Worm (Caenorhabditis elegans) whole organism, late embryonic: ENCODE measurements around the gene lido-2.

Source experiments
- Y22D7AL.16 ChIP-seq: sonication (generic microtip); optimal IDR thresholded peaks from 2 replicates; lab custom pipeline; 2016; ENCODE audit warnings: missing genetic modification characterization, missing compliant biosample characterization
- ceh-14 ChIP-seq: sonication (generic microtip); optimal IDR thresholded peaks from 2 replicates; lab custom pipeline; 2016; ENCODE audit warnings: missing genotype, missing genetic modification characterization, missing compliant biosample characterization
- ceh-19 ChIP-seq: fragments of 200-800 bp; sonication (Bioruptor generic); optimal IDR thresholded peaks from 2 replicates; lab custom pipeline; 2018; ENCODE audit warnings: mild to moderate bottlenecking, missing genetic modification characterization, missing compliant biosample characterization
- ceh-2 ChIP-seq: sonication (generic microtip); optimal IDR thresholded peaks from 2 replicates; lab custom pipeline; 2016; ENCODE audit warnings: missing genotype, missing genetic modification characterization, missing compliant biosample characterization
- ceh-22 ChIP-seq: sonication (generic microtip); optimal IDR thresholded peaks from 2 replicates; lab custom pipeline; 2017; ENCODE audit warnings: missing biosample characterization, missing genetic modification characterization
- ceh-24 ChIP-seq: sonication (generic microtip); optimal IDR thresholded peaks from 2 replicates; lab custom pipeline; 2016; ENCODE audit warnings: mild to moderate bottlenecking, missing genetic modification characterization, missing compliant biosample characterization
- ceh-30 ChIP-seq: fragments of 150-350 bp; optimal IDR thresholded peaks from 2 replicates; lab custom pipeline; 2014; ENCODE audit warnings: missing biosample characterization, missing genetic modification characterization
- ceh-34 ChIP-seq: sonication (generic microtip); optimal IDR thresholded peaks from 2 replicates; lab custom pipeline; 2016; ENCODE audit warnings: mild to moderate bottlenecking, missing genetic modification characterization, missing compliant biosample characterization
- ceh-48 ChIP-seq: sonication (generic microtip); optimal IDR thresholded peaks from 2 replicates; lab custom pipeline; 2016; ENCODE audit warnings: missing genetic modification characterization, inconsistent platforms, missing compliant biosample characterization
- ceh-6 ChIP-seq: fragments of 200-800 bp; sonication (Bioruptor generic); optimal IDR thresholded peaks from 2 replicates; lab custom pipeline; 2018; ENCODE audit warnings: mild to moderate bottlenecking, missing genetic modification characterization, missing compliant biosample characterization
- ceh-9 ChIP-seq: sonication (generic microtip); optimal IDR thresholded peaks from 2 replicates; lab custom pipeline; 2016; ENCODE audit warnings: mild to moderate bottlenecking, missing genetic modification characterization, inconsistent platforms, missing compliant biosample characterization
- dmd-4 ChIP-seq: sonication (generic microtip); optimal IDR thresholded peaks from 2 replicates; lab custom pipeline; 2016; ENCODE audit warnings: borderline replicate concordance, missing genetic modification characterization, missing compliant biosample characterization
- elt-2 ChIP-seq: sonication (generic microtip); optimal IDR thresholded peaks from 2 replicates; lab custom pipeline; 2016; ENCODE audit warnings: missing genetic modification reagents, missing genetic modification characterization, missing compliant biosample characterization
- elt-4 ChIP-seq: sonication (generic microtip); optimal IDR thresholded peaks from 2 replicates; lab custom pipeline; 2016; ENCODE audit warnings: missing genetic modification characterization, missing compliant biosample characterization
- ets-4 ChIP-seq: sonication (generic microtip); optimal IDR thresholded peaks from 2 replicates; lab custom pipeline; 2016; ENCODE audit warnings: missing genetic modification characterization, missing compliant biosample characterization
- fax-1 ChIP-seq: sonication (generic microtip); optimal IDR thresholded peaks from 2 replicates; lab custom pipeline; 2016; ENCODE audit warnings: missing genotype, missing genetic modification characterization, missing compliant biosample characterization
- fkh-10 ChIP-seq: fragments of 150-350 bp; optimal IDR thresholded peaks from 2 replicates; lab custom pipeline; 2014; ENCODE audit warnings: missing biosample characterization, missing genetic modification reagents, missing genetic modification characterization
- fkh-6 ChIP-seq: sonication (generic microtip); optimal IDR thresholded peaks from 2 replicates; lab custom pipeline; 2016; ENCODE audit warnings: missing genetic modification characterization, missing compliant biosample characterization
- gmeb-2 ChIP-seq: sonication (generic microtip); optimal IDR thresholded peaks from 2 replicates; lab custom pipeline; 2016; ENCODE audit warnings: missing genetic modification characterization, inconsistent platforms, missing compliant biosample characterization
- hlh-13 ChIP-seq: fragments of 200-800 bp; sonication (Bioruptor generic); optimal IDR thresholded peaks from 2 replicates; lab custom pipeline; 2018; ENCODE audit warnings: mild to moderate bottlenecking, missing genetic modification characterization, missing compliant biosample characterization
- hlh-15 ChIP-seq: sonication (generic microtip); optimal IDR thresholded peaks from 2 replicates; lab custom pipeline; 2016; ENCODE audit warnings: missing genetic modification characterization, missing compliant biosample characterization
- hlh-30 ChIP-seq: sonication (generic microtip); optimal IDR thresholded peaks from 2 replicates; lab custom pipeline; 2017; ENCODE audit warnings: antibody characterized with exemption, missing genetic modification characterization, missing compliant biosample characterization; ENCODE audit not compliant: insufficient read depth
- hlh-6 ChIP-seq: sonication (generic microtip); optimal IDR thresholded peaks from 2 replicates; lab custom pipeline; 2016; ENCODE audit warnings: missing genotype, missing genetic modification characterization, missing compliant biosample characterization
- hlh-8 ChIP-seq: sonication (generic microtip); optimal IDR thresholded peaks from 2 replicates; lab custom pipeline; 2016; ENCODE audit warnings: missing genotype, missing genetic modification characterization, missing compliant biosample characterization
- lim-6 ChIP-seq: sonication (generic microtip); optimal IDR thresholded peaks from 2 replicates; lab custom pipeline; 2016; ENCODE audit warnings: missing genetic modification characterization, missing compliant biosample characterization
- nhr-11 ChIP-seq: fragments of 150-350 bp; optimal IDR thresholded peaks from 2 replicates; lab custom pipeline; 2014; ENCODE audit warnings: missing biosample characterization, missing genetic modification characterization
- pag-3 ChIP-seq: sonication (generic microtip); optimal IDR thresholded peaks from 2 replicates; lab custom pipeline; 2016; ENCODE audit warnings: missing compliant biosample characterization, missing genetic modification characterization, borderline replicate concordance
- pax-1 ChIP-seq: fragments of 150-350 bp; optimal IDR thresholded peaks from 2 replicates; lab custom pipeline; 2014; ENCODE audit warnings: missing biosample characterization, missing genetic modification characterization
- pha-2 ChIP-seq: sonication (generic microtip); optimal IDR thresholded peaks from 2 replicates; lab custom pipeline; 2017; ENCODE audit warnings: mild to moderate bottlenecking, missing genetic modification characterization, missing compliant biosample characterization
- rnt-1 ChIP-seq: sonication (generic microtip); optimal IDR thresholded peaks from 2 replicates; lab custom pipeline; 2016; ENCODE audit warnings: missing genetic modification characterization, missing compliant biosample characterization
- tbx-2 ChIP-seq: sonication (generic microtip); optimal IDR thresholded peaks from 2 replicates; lab custom pipeline; 2016; ENCODE audit warnings: missing genetic modification characterization, missing compliant biosample characterization
- unc-86 ChIP-seq: sonication (generic microtip); optimal IDR thresholded peaks from 2 replicates; lab custom pipeline; 2016; ENCODE audit warnings: missing genetic modification characterization, missing compliant biosample characterization
- ztf-16 ChIP-seq: sonication (generic microtip); optimal IDR thresholded peaks from 2 replicates; lab custom pipeline; 2017; ENCODE audit warnings: missing genetic modification characterization, missing compliant biosample characterization

The lido-2 gene

ce11 chrX:17070495-17070894, 30.1 kb downstream of the lido-2 start:
- TF ChIP-seq lim-6 (tag; lab: Kevin White, UChicago): no peak
- no peak for TF ChIP-seq ceh-19
- no peak for TF ChIP-seq ztf-16
- no peak for TF ChIP-seq ceh-48
- TF ChIP-seq Y22D7AL.16 (tag; lab: Kevin White, UChicago): no peak

ce11 chrX:17066937-17067336, 33.6 kb downstream of the lido-2 start:
- TF ChIP-seq tbx-2 (tag; lab: Kevin White, UChicago) (no peak), elt-2 (tag; lab: Kevin White, UChicago) (peak; percentile 29), dmd-4 (tag; lab: Kevin White, UChicago) (no peak)

- TF ChIP-seq elt-2 (tag; lab: Kevin White, UChicago) (peak; percentile 36), fax-1 (tag; lab: Kevin White, UChicago) (no peak)
These were observed 35.7 kb downstream of the lido-2 start for ce11 chrX:17064820-17065219.

- peak; percentile 48 for TF ChIP-seq elt-2 (tag; lab: Kevin White, UChicago)
- peak; percentile 42 for TF ChIP-seq hlh-30
- TF ChIP-seq ets-4 (tag; lab: Kevin White, UChicago): no peak
- no peak for TF ChIP-seq ceh-9 (tag; lab: Kevin White, UChicago)
These were observed 36.8 kb downstream of the lido-2 start for ce11 chrX:17063749-17064252.

ce11 chrX:17062165-17062564, 38.4 kb downstream of the lido-2 start:
- TF ChIP-seq ceh-24 (tag; lab: Kevin White, UChicago) (no peak), hlh-8 (tag; lab: Kevin White, UChicago) (peak; percentile 77)

- TF ChIP-seq pax-1 (tag; lab: Kevin White, UChicago): no peak
- TF ChIP-seq nhr-11: no peak
- no peak for TF ChIP-seq ceh-22 (tag; lab: Kevin White, UChicago)
- TF ChIP-seq fkh-6 (tag; lab: Kevin White, UChicago): no peak
- TF ChIP-seq hlh-15 (tag; lab: Kevin White, UChicago): no peak
- TF ChIP-seq hlh-13: no peak
- no peak for TF ChIP-seq ceh-14 (tag; lab: Kevin White, UChicago)
These were observed 40.8 kb downstream of the lido-2 start for ce11 chrX:17059760-17060159.

- TF ChIP-seq ets-4 (tag; lab: Kevin White, UChicago): no peak
- TF ChIP-seq gmeb-2 (tag; lab: Kevin White, UChicago): no peak
- TF ChIP-seq pag-3 (tag; lab: Kevin White, UChicago): no peak
- TF ChIP-seq ztf-16: no peak
- no peak for TF ChIP-seq elt-4 (tag; lab: Kevin White, UChicago)
- TF ChIP-seq pha-2: no peak
- no peak for TF ChIP-seq fax-1 (tag; lab: Kevin White, UChicago)
- TF ChIP-seq fkh-10 (GFP tag; lab: Kevin White, UChicago): no peak
These were observed 42.2 kb downstream of the lido-2 start for ce11 chrX:17058340-17058739.

ce11 chrX:17055836-17056783, 44.4 kb downstream of the lido-2 start:
- TF ChIP-seq hlh-6: no peak
- no peak for TF ChIP-seq fax-1 (tag; lab: Kevin White, UChicago)
- TF ChIP-seq ceh-2 (tag; lab: Kevin White, UChicago): no peak
- TF ChIP-seq ceh-6 (GFP tag; lab: Kevin White, UChicago): no peak
- TF ChIP-seq ceh-19: no peak
- TF ChIP-seq unc-86: no peak
- no peak for TF ChIP-seq ceh-30 (tag; lab: Kevin White, UChicago)
- TF ChIP-seq rnt-1 (tag; lab: Kevin White, UChicago): no peak
- no peak for TF ChIP-seq ceh-34 (tag; lab: Kevin White, UChicago)
- TF ChIP-seq fkh-10 (GFP tag; lab: Kevin White, UChicago): no peak
